Worm (Caenorhabditis elegans) whole organism, early embryonic: ENCODE results near the gene C34C12.6.
"Not testable (repeated sequence)": the region's sequence is repeated elsewhere in the genome, so short reads cannot be mapped to it uniquely, and the experiment has no call there.

Source experiments
- ama-1 ChIP-seq: fragments of 150-350 bp; optimal IDR thresholded peaks from 2 replicates; lab custom pipeline; 2014
- flt-1 ChIP-seq: fragments of 200-800 bp; sonication (Bioruptor generic); IDR thresholded peaks from 2 replicates; pipeline ENCODE4 v1.3.6; 2022; ENCODE audit warnings: missing genetic modification characterization, missing compliant biosample characterization

ce11 chrIII:3453486-3453885 lies 28.9 kb upstream of the C34C12.6 start, which contains the start of gene C34C12.2:
- TF ChIP-seq ama-1 (lab: Kevin White, UChicago); flt-1 (GFP tag; lab: Robert Waterston, UW): not testable (repeated sequence)
